Worm (Caenorhabditis elegans) whole organism, L4 larva: ENCODE results near the gene F46H5.4.

ENCODE experiments used
- D1046.2 ChIP-seq: fragments of 200-800 bp; sonication (Bioruptor generic); IDR thresholded peaks from 2 replicates; pipeline ENCODE4 v1.3.6; 2022; ENCODE audit warnings: missing genetic modification characterization, missing compliant biosample characterization
- F26F4.8 ChIP-seq: fragments of 200-800 bp; sonication (Bioruptor generic); conservative IDR thresholded peaks from 2 replicates; pipeline ENCODE4 v1.3.6; 2022; ENCODE audit warnings: missing genetic modification characterization, missing compliant biosample characterization
- R02D3.7 ChIP-seq: fragments of 150-350 bp; sonication (generic microtip); optimal IDR thresholded peaks from 3 replicates; lab custom pipeline; 2014; ENCODE audit warnings: missing biosample characterization, missing genetic modification characterization
- T20F7.1 ChIP-seq: fragments of 200-800 bp; sonication (Bioruptor generic); optimal IDR thresholded peaks from 2 replicates; lab custom pipeline; 2018; ENCODE audit warnings: mild to moderate bottlenecking, missing genetic modification characterization, missing compliant biosample characterization
- Y105C5A.15 ChIP-seq: fragments of 200-800 bp; sonication (Bioruptor generic); IDR thresholded peaks from 2 replicates; pipeline ENCODE4 v1.3.6; 2022; ENCODE audit warnings: missing genetic modification characterization, missing compliant biosample characterization
- ZK337.2 ChIP-seq: fragments of 200-800 bp; sonication (Bioruptor generic); IDR thresholded peaks from 2 replicates; pipeline ENCODE4 v1.3.6; 2022; ENCODE audit warnings: missing genetic modification reagents, missing genetic modification characterization, missing compliant biosample characterization
- aha-1 ChIP-seq: fragments of 150-350 bp; peaks from one replicate; lab custom pipeline; 2014; ENCODE audit warnings: missing biosample characterization, missing genetic modification characterization
- ceh-20 ChIP-seq: fragments of 200-800 bp; sonication (Bioruptor generic); IDR thresholded peaks from 2 replicates; pipeline ENCODE4 v1.3.6; 2022; ENCODE audit warnings: missing genetic modification reagents, missing genetic modification characterization, missing compliant biosample characterization
- ceh-32 ChIP-seq: sonication (generic microtip); optimal IDR thresholded peaks from 2 replicates; lab custom pipeline; 2016; ENCODE audit warnings: mild to moderate bottlenecking, missing genetic modification characterization, missing compliant biosample characterization; ENCODE audit not compliant: poor library complexity
- ceh-44 ChIP-seq: fragments of 200-800 bp; sonication (Bioruptor generic); IDR thresholded peaks from 2 replicates; pipeline ENCODE4 v1.3.6; 2022; ENCODE audit warnings: missing genetic modification reagents, missing genetic modification characterization, missing compliant biosample characterization
- cey-2 ChIP-seq: sonication (generic microtip); optimal IDR thresholded peaks from 3 replicates; lab custom pipeline; 2017; ENCODE audit warnings: missing genetic modification characterization, mild to moderate bottlenecking, missing compliant biosample characterization, antibody characterized with exemption, borderline replicate concordance; ENCODE audit not compliant: insufficient read depth
- daf-16 ChIP-seq, 3 experiments: sonication (generic microtip); optimal IDR thresholded peaks; 2 replicates each; lab custom pipeline; 2016 to 2017; ENCODE audit warnings: missing genetic modification characterization in 3 of 3, missing genetic modification reagents in 3 of 3, mild to moderate bottlenecking in 2 of 3, missing compliant biosample characterization in 2 of 3, missing biosample characterization in 1 of 3, moderate library complexity in 1 of 3
- dmd-8 ChIP-seq: fragments of 200-800 bp; sonication (Bioruptor generic); IDR thresholded peaks from 2 replicates; pipeline ENCODE4 v1.3.6; 2022; ENCODE audit warnings: missing genetic modification characterization, missing compliant biosample characterization
- dmd-9 ChIP-seq: fragments of 200-800 bp; sonication (Bioruptor generic); IDR thresholded peaks from 2 replicates; pipeline ENCODE4 v1.3.6; 2022; ENCODE audit warnings: missing genetic modification reagents, missing genetic modification characterization, missing compliant biosample characterization
- dve-1 ChIP-seq: sonication (generic microtip); optimal IDR thresholded peaks from 2 replicates; lab custom pipeline; 2017; ENCODE audit warnings: antibody characterized with exemption, mild to moderate bottlenecking, missing genetic modification characterization, missing compliant biosample characterization; ENCODE audit not compliant: insufficient read depth
- egl-27 ChIP-seq: sonication (generic microtip); optimal IDR thresholded peaks from 3 replicates; lab custom pipeline; 2017; ENCODE audit warnings: missing biosample characterization, missing genetic modification reagents, missing genetic modification characterization
- egl-43 ChIP-seq: fragments of 200-800 bp; sonication (Bioruptor generic); IDR thresholded peaks from 2 replicates; pipeline ENCODE4 v1.3.6; 2022; ENCODE audit warnings: missing genetic modification reagents, missing genetic modification characterization, missing compliant biosample characterization
- fkh-10 ChIP-seq: fragments of 150-350 bp; optimal IDR thresholded peaks from 2 replicates; lab custom pipeline; 2014; ENCODE audit warnings: missing biosample characterization, missing genetic modification reagents, missing genetic modification characterization
- hif-1 ChIP-seq, 2 experiments: sonication (generic microtip); optimal IDR thresholded peaks; 2 replicates each; lab custom pipeline; 2016 to 2017; ENCODE audit warnings: missing compliant biosample characterization in 2 of 2, missing genetic modification characterization in 2 of 2, missing genetic modification reagents in 2 of 2, missing genotype in 2 of 2, mild to moderate bottlenecking in 1 of 2
- hlh-11 ChIP-seq: fragments of 200-800 bp; sonication (Bioruptor generic); optimal IDR thresholded peaks from 2 replicates; lab custom pipeline; 2018; ENCODE audit warnings: mild to moderate bottlenecking, missing genetic modification characterization, missing compliant biosample characterization
- hmg-1.1 ChIP-seq: fragments of 200-800 bp; sonication (Bioruptor generic); IDR thresholded peaks from 2 replicates; pipeline ENCODE4 v1.3.6; 2022; ENCODE audit warnings: missing genetic modification reagents, missing genetic modification characterization, missing compliant biosample characterization
- lim-7 ChIP-seq: fragments of 200-800 bp; sonication (Bioruptor generic); IDR thresholded peaks from 2 replicates; pipeline ENCODE4 v1.3.6; 2022; ENCODE audit warnings: missing genetic modification characterization, missing compliant biosample characterization
- lin-1 ChIP-seq: fragments of 200-800 bp; sonication (Bioruptor generic); IDR thresholded peaks from 2 replicates; pipeline ENCODE4 v1.3.6; 2022; ENCODE audit warnings: missing genetic modification reagents, missing genetic modification characterization, missing compliant biosample characterization
- lin-29 ChIP-seq: fragments of 200-800 bp; sonication (Bioruptor generic); IDR thresholded peaks from 2 replicates; pipeline ENCODE4 v1.3.6; 2022; ENCODE audit warnings: missing genetic modification reagents, missing genetic modification characterization, missing compliant biosample characterization
- lin-38 ChIP-seq: fragments of 200-800 bp; sonication (Bioruptor generic); IDR thresholded peaks from 2 replicates; pipeline ENCODE4 v1.3.6; 2022; ENCODE audit warnings: missing genetic modification reagents, missing genetic modification characterization, missing compliant biosample characterization
- lir-3 ChIP-seq: sonication (generic microtip); optimal IDR thresholded peaks from 2 replicates; lab custom pipeline; 2016; ENCODE audit warnings: mild to moderate bottlenecking, missing genetic modification characterization, missing compliant biosample characterization
- madf-5 ChIP-seq, 2 experiments: fragments of 200-800 bp; sonication (Bioruptor generic); IDR thresholded peaks; 2 replicates each; pipeline ENCODE4 v1.3.6; 2022; ENCODE audit warnings: missing compliant biosample characterization in 2 of 2, missing genetic modification characterization in 2 of 2
- madf-9 ChIP-seq: fragments of 200-800 bp; sonication (Bioruptor generic); conservative IDR thresholded peaks from 2 replicates; pipeline ENCODE4 v1.3.6; 2022; ENCODE audit warnings: missing genetic modification reagents, missing genetic modification characterization, missing compliant biosample characterization
- mdt-29 ChIP-seq: fragments of 200-800 bp; sonication (Bioruptor generic); IDR thresholded peaks from 2 replicates; pipeline ENCODE4 v1.3.6; 2022; ENCODE audit warnings: missing genetic modification reagents, missing genetic modification characterization, missing compliant biosample characterization
- nhr-10 ChIP-seq: fragments of 150-350 bp; optimal IDR thresholded peaks from 2 replicates; lab custom pipeline; 2014; ENCODE audit warnings: missing biosample characterization, missing genetic modification characterization
- nhr-102 ChIP-seq: sonication (generic microtip); optimal IDR thresholded peaks from 2 replicates; lab custom pipeline; 2016; ENCODE audit warnings: mild to moderate bottlenecking, missing genetic modification characterization, moderate library complexity, missing compliant biosample characterization
- nhr-111 ChIP-seq: fragments of 200-800 bp; sonication (Bioruptor generic); optimal IDR thresholded peaks from 2 replicates; lab custom pipeline; 2018; ENCODE audit warnings: mild to moderate bottlenecking, missing genetic modification characterization, missing compliant biosample characterization
- nhr-25 ChIP-seq: sonication (generic microtip); optimal IDR thresholded peaks from 2 replicates; lab custom pipeline; 2017; ENCODE audit warnings: missing genetic modification characterization, mild to moderate bottlenecking, missing compliant biosample characterization, antibody characterized with exemption, moderate library complexity, borderline replicate concordance; ENCODE audit not compliant: insufficient read depth
- nhr-6 ChIP-seq: fragments of 150-350 bp; optimal IDR thresholded peaks from 2 replicates; lab custom pipeline; 2014; ENCODE audit warnings: missing biosample characterization, missing genetic modification characterization
- nhr-76 ChIP-seq: fragments of 150-350 bp; optimal IDR thresholded peaks from 2 replicates; lab custom pipeline; 2014; ENCODE audit warnings: missing biosample characterization, missing genetic modification characterization
- pqm-1 ChIP-seq: sonication (generic microtip); optimal IDR thresholded peaks from 2 replicates; lab custom pipeline; 2017; ENCODE audit warnings: missing biosample characterization, missing genetic modification characterization
- set-16 ChIP-seq: fragments of 200-800 bp; sonication (Bioruptor generic); IDR thresholded peaks from 2 replicates; pipeline ENCODE4 v1.3.6; 2022; ENCODE audit warnings: missing genetic modification reagents, missing genetic modification characterization, missing compliant biosample characterization
- snpc-1.2 ChIP-seq: fragments of 200-800 bp; sonication (Bioruptor generic); IDR thresholded peaks from 2 replicates; pipeline ENCODE4 v1.3.6; 2022; ENCODE audit warnings: missing genetic modification reagents, missing genetic modification characterization, missing compliant biosample characterization
- vab-7 ChIP-seq: fragments of 200-800 bp; sonication (Bioruptor generic); IDR thresholded peaks from 2 replicates; pipeline ENCODE4 v1.3.6; 2022; ENCODE audit warnings: missing genetic modification reagents, missing genetic modification characterization, missing compliant biosample characterization
- zag-1 ChIP-seq: fragments of 150-350 bp; optimal IDR thresholded peaks from 2 replicates; lab custom pipeline; 2014; ENCODE audit warnings: missing biosample characterization, missing genetic modification characterization
- ztf-11 ChIP-seq: fragments of 150-350 bp; optimal IDR thresholded peaks from 2 replicates; lab custom pipeline; 2014; ENCODE audit warnings: missing biosample characterization, missing genetic modification characterization

F46H5.4 gene

ce11 chrX:7264591-7265306 is 10.3 kb upstream of the F46H5.4 start (continued):
- TF ChIP-seq daf-16 (GFP tag; optimal IDR thresholded peaks at IDR 0.05; lab: Kevin White, UChicago) = peak; percentile 57
- peak; percentile 82 for TF ChIP-seq daf-16 (tag; optimal IDR thresholded peaks at IDR 0.05; lab: Kevin White, UChicago)
- no peak for TF ChIP-seq ztf-11
- peak; percentile 39; the same call in 1 of the 2 replicates for TF ChIP-seq lin-29 (GFP tag; lab: Robert Waterston, UW)
- 0 out of 2 replicates have a peak, but pooled peaks have one; percentile 26 for TF ChIP-seq dmd-9 (GFP tag; lab: Robert Waterston, UW)
- TF ChIP-seq hmg-1.1 (GFP tag; lab: Robert Waterston, UW) = peak; percentile 96
- peak; percentile 61 for TF ChIP-seq nhr-10 (tag; lab: Kevin White, UChicago)
- 0 out of 2 replicates have a peak, but pooled peaks have one; percentile 9 for TF ChIP-seq dmd-8 (GFP tag; lab: Robert Waterston, UW)
- TF ChIP-seq fkh-10 = peak; percentile 79
- no peak for TF ChIP-seq lir-3
- no peak for TF ChIP-seq D1046.2 (GFP tag; lab: Robert Waterston, UW)
- peak; percentile 57 for TF ChIP-seq nhr-6
- TF ChIP-seq nhr-111 (GFP tag; lab: Kevin White, UChicago) = no peak
- TF ChIP-seq ceh-32 (tag; lab: Kevin White, UChicago) = no peak
- TF ChIP-seq lin-38 = peak; percentile 78
- TF ChIP-seq pqm-1 (tag; lab: Kevin White, UChicago) = peak; percentile 43
- no peak; the same call in 1 of the 2 replicates for TF ChIP-seq egl-43 (GFP tag; lab: Robert Waterston, UW)
- TF ChIP-seq R02D3.7 = peak; percentile 1
- no peak for TF ChIP-seq Y105C5A.15 (GFP tag; lab: Robert Waterston, UW)
- TF ChIP-seq zag-1 (tag; lab: Kevin White, UChicago) = no peak
- 0 out of 2 replicates have a peak, but pooled peaks have one; percentile 56 for TF ChIP-seq lim-7
- TF ChIP-seq hlh-11 (tag; lab: Kevin White, UChicago) = peak; percentile 95
- no peak for TF ChIP-seq snpc-1.2
- TF ChIP-seq F26F4.8 (GFP tag; lab: Robert Waterston, UW) = no peak

ce11 chrX:7260327-7261019 is 6.1 kb upstream of the F46H5.4 start, which contains the start of gene lact-1:
Gene lact-1, minus strand, starts transcription at chrX:7260377.
- TF ChIP-seq egl-27 (no peak), dve-1 (tag; lab: Kevin White, UChicago) (peak; percentile 27), T20F7.1 (GFP tag; lab: Kevin White, UChicago) (peak; percentile 32), aha-1 (tag; lab: Kevin White, UChicago) (peak; percentile 55), mdt-29 (GFP tag; lab: Robert Waterston, UW) (no peak), set-16 (GFP tag; lab: Robert Waterston, UW) (no peak), pqm-1 (tag; lab: Kevin White, UChicago) (peak; percentile 38), daf-16 (GFP tag; optimal IDR thresholded peaks at IDR 0.05; lab: Kevin White, UChicago) (no peak), daf-16 (tag; optimal IDR thresholded peaks at IDR 0.05; lab: Kevin White, UChicago) (peak; percentile 61), nhr-25 (tag; lab: Kevin White, UChicago) (no peak)

ce11 chrX:7256891-7257290 is 2.5 kb upstream of the F46H5.4 start, which contains the start of gene F46H5.5:
Gene F46H5.5, minus strand, starts transcription at chrX:7256991.
- no peak for TF ChIP-seq hif-1 (tag; optimal IDR thresholded peaks at IDR 0.05; lab: Kevin White, UChicago)
- no peak for TF ChIP-seq cey-2
- TF ChIP-seq ZK337.2 (GFP tag; lab: Robert Waterston, UW) = no peak
- TF ChIP-seq madf-9 (GFP tag; lab: Robert Waterston, UW) = no peak
- no peak for TF ChIP-seq ceh-20 (GFP tag; lab: Robert Waterston, UW)
- TF ChIP-seq lin-1 (GFP tag; lab: Robert Waterston, UW) = no peak
- no peak for TF ChIP-seq nhr-25 (tag; lab: Kevin White, UChicago)
- TF ChIP-seq nhr-76 (tag; lab: Kevin White, UChicago) = no peak
- TF ChIP-seq nhr-102 = no peak
- no peak for TF ChIP-seq ceh-44 (GFP tag; lab: Robert Waterston, UW)
- TF ChIP-seq ceh-32 (tag; lab: Kevin White, UChicago) = no peak
- TF ChIP-seq vab-7 (GFP tag; lab: Robert Waterston, UW) = no peak
- TF ChIP-seq madf-5 (GFP tag; IDR thresholded peaks at IDR 0.05; lab: Robert Waterston, UW) = no peak
